Worm (Caenorhabditis elegans) whole organism, L1 larva: ENCODE data around the gene F49F1.9.
"Not testable (repeated sequence)": the region's sequence is repeated elsewhere in the genome, so short reads cannot be mapped to it uniquely, and the experiment has no call there.

Source experiments
- C04F5.9 ChIP-seq: sonication (generic microtip); optimal IDR thresholded peaks from 2 replicates; lab custom pipeline; 2016; ENCODE audit warnings: missing genetic modification characterization, missing compliant biosample characterization
- C34B4.2 ChIP-seq: sonication (generic microtip); optimal IDR thresholded peaks from 2 replicates; lab custom pipeline; 2017; ENCODE audit warnings: mild to moderate bottlenecking, missing genetic modification characterization, missing compliant biosample characterization
- Y116A8C.19 ChIP-seq: sonication (generic microtip); optimal IDR thresholded peaks from 2 replicates; lab custom pipeline; 2016; ENCODE audit warnings: missing compliant biosample characterization, missing genetic modification characterization, borderline replicate concordance
- aha-1 ChIP-seq: fragments of 150-350 bp; optimal IDR thresholded peaks from 2 replicates; lab custom pipeline; 2014; ENCODE audit warnings: missing biosample characterization, missing genetic modification characterization
- ama-1 ChIP-seq: fragments of 150-350 bp; optimal IDR thresholded peaks from 2 replicates; lab custom pipeline; 2014
- ceh-8 ChIP-seq: fragments of 200-800 bp; sonication (Bioruptor generic); optimal IDR thresholded peaks from 2 replicates; lab custom pipeline; 2018; ENCODE audit warnings: mild to moderate bottlenecking, missing genetic modification characterization, moderate library complexity, missing compliant biosample characterization
- ceh-82 ChIP-seq, 3 experiments: fragments of 150-350 bp in 1 of 3; sonication (generic microtip) in 2 of 3; optimal IDR thresholded peaks; 2 replicates each; lab custom pipeline; 2014 to 2017; ENCODE audit warnings: missing biosample characterization in 3 of 3, missing genetic modification characterization in 3 of 3
- ceh-88 ChIP-seq: fragments of 200-800 bp; sonication (Bioruptor generic); IDR thresholded peaks from 2 replicates; pipeline ENCODE4 v1.3.6; 2022; ENCODE audit warnings: missing genetic modification characterization, missing compliant biosample characterization
- ceh-90 ChIP-seq: sonication (generic microtip); optimal IDR thresholded peaks from 2 replicates; lab custom pipeline; 2016; ENCODE audit warnings: missing genetic modification characterization, missing compliant biosample characterization
- dpl-1 ChIP-seq, 3 experiments: fragments of 150-350 bp in 2 of 3; sonication (generic microtip) in 1 of 3; optimal IDR thresholded peaks; 2 replicates each; lab custom pipeline; 2014 to 2017; ENCODE audit warnings: missing biosample characterization in 3 of 3, missing genetic modification characterization in 3 of 3, missing genetic modification reagents in 3 of 3
- dsc-1 ChIP-seq: sonication (generic microtip); optimal IDR thresholded peaks from 2 replicates; lab custom pipeline; 2016; ENCODE audit warnings: mild to moderate bottlenecking, missing genetic modification characterization, missing compliant biosample characterization
- efl-1 ChIP-seq, 4 experiments: fragments of 150-350 bp; optimal IDR thresholded peaks in 3 of 4; peaks in 1 of 4; 1 replicate in 1 of 4; 2 replicates in 3 of 4; lab custom pipeline; 2014; ENCODE audit warnings: missing biosample characterization in 2 of 4, missing genetic modification characterization in 2 of 4, missing genetic modification reagents in 2 of 4
- efl-3 ChIP-seq: fragments of 200-800 bp; sonication (Bioruptor generic); optimal IDR thresholded peaks from 2 replicates; lab custom pipeline; 2018; ENCODE audit warnings: mild to moderate bottlenecking, missing genetic modification characterization, missing compliant biosample characterization
- elt-2 ChIP-seq: sonication (generic microtip); optimal IDR thresholded peaks from 2 replicates; lab custom pipeline; 2016; ENCODE audit warnings: missing genetic modification characterization, mild to moderate bottlenecking, inconsistent platforms, missing compliant biosample characterization, missing genetic modification reagents
- ets-5 ChIP-seq: fragments of 200-800 bp; sonication (Bioruptor generic); IDR thresholded peaks from 2 replicates; pipeline ENCODE4 v1.3.6; 2022; ENCODE audit warnings: missing genetic modification characterization, missing compliant biosample characterization
- fkh-10 ChIP-seq: sonication (generic microtip); optimal IDR thresholded peaks from 2 replicates; lab custom pipeline; 2017; ENCODE audit warnings: missing biosample characterization, missing genetic modification reagents, missing genetic modification characterization
- fkh-4 ChIP-seq: sonication (generic microtip); optimal IDR thresholded peaks from 2 replicates; lab custom pipeline; 2016; ENCODE audit warnings: missing compliant biosample characterization, missing genetic modification characterization, borderline replicate concordance
- hpl-2 ChIP-seq: fragments of 150-350 bp; optimal IDR thresholded peaks from 2 replicates; lab custom pipeline; 2014; ENCODE audit warnings: missing biosample characterization, missing genetic modification reagents, missing genetic modification characterization
- irx-1 ChIP-seq: sonication (generic microtip); optimal IDR thresholded peaks from 2 replicates; lab custom pipeline; 2016; ENCODE audit warnings: missing genetic modification characterization, missing compliant biosample characterization
- jun-1 ChIP-seq: fragments of 150-350 bp; optimal IDR thresholded peaks from 2 replicates; lab custom pipeline; 2014; ENCODE audit warnings: missing biosample characterization, missing genetic modification reagents, missing genetic modification characterization
- lin-13 ChIP-seq: fragments of 150-350 bp; optimal IDR thresholded peaks from 2 replicates; lab custom pipeline; 2014; ENCODE audit warnings: missing biosample characterization, missing genetic modification reagents, missing genetic modification characterization
- lin-14 ChIP-seq: fragments of 200-800 bp; sonication (Bioruptor generic); optimal IDR thresholded peaks from 2 replicates; lab custom pipeline; 2018; ENCODE audit warnings: mild to moderate bottlenecking, missing genetic modification characterization, moderate library complexity, missing compliant biosample characterization
- lin-35 ChIP-seq, 2 experiments: fragments of 150-350 bp; optimal IDR thresholded peaks; 2 replicates each; lab custom pipeline; 2014; ENCODE audit warnings: missing biosample characterization in 2 of 2, missing genetic modification characterization in 2 of 2, missing genetic modification reagents in 2 of 2
- lin-39 ChIP-seq: fragments of 150-350 bp; optimal IDR thresholded peaks from 2 replicates; lab custom pipeline; 2014; ENCODE audit warnings: missing biosample characterization, missing genetic modification reagents, missing genetic modification characterization
- lir-3 ChIP-seq: sonication (generic microtip); optimal IDR thresholded peaks from 2 replicates; lab custom pipeline; 2016; ENCODE audit warnings: mild to moderate bottlenecking, missing genetic modification characterization, moderate library complexity, missing compliant biosample characterization; ENCODE audit not compliant: poor library complexity
- lsy-2 ChIP-seq, 2 experiments: fragments of 150-350 bp; optimal IDR thresholded peaks; 2 replicates each; lab custom pipeline; 2014; ENCODE audit warnings: missing biosample characterization in 2 of 2, missing genetic modification characterization in 2 of 2
- mab-9 ChIP-seq: fragments of 200-800 bp; sonication (Bioruptor generic); IDR thresholded peaks from 2 replicates; pipeline ENCODE4 v1.3.6; 2022; ENCODE audit warnings: missing genetic modification reagents, missing genetic modification characterization, missing compliant biosample characterization
- mdl-1 ChIP-seq, 2 experiments: fragments of 150-350 bp; optimal IDR thresholded peaks; 2 replicates each; lab custom pipeline; 2014 to 2017; ENCODE audit warnings: missing biosample characterization in 2 of 2, missing genetic modification characterization in 2 of 2, inconsistent platforms in 1 of 2
- mef-2 ChIP-seq: fragments of 150-350 bp; optimal IDR thresholded peaks from 2 replicates; lab custom pipeline; 2014; ENCODE audit warnings: missing biosample characterization, missing genetic modification characterization
- nhr-28 ChIP-seq: fragments of 150-350 bp; optimal IDR thresholded peaks from 2 replicates; lab custom pipeline; 2014; ENCODE audit warnings: missing biosample characterization, missing genetic modification characterization
- nhr-47 ChIP-seq: sonication (generic microtip); optimal IDR thresholded peaks from 2 replicates; lab custom pipeline; 2016; ENCODE audit warnings: mild to moderate bottlenecking, missing genetic modification characterization, moderate library complexity, missing compliant biosample characterization
- nhr-71 ChIP-seq: sonication (generic microtip); optimal IDR thresholded peaks from 2 replicates; lab custom pipeline; 2016; ENCODE audit warnings: mild to moderate bottlenecking, missing genetic modification characterization, moderate library complexity, missing compliant biosample characterization
- nhr-77 ChIP-seq: fragments of 150-350 bp; optimal IDR thresholded peaks from 2 replicates; lab custom pipeline; 2014; ENCODE audit warnings: missing biosample characterization, missing genetic modification characterization
- nhr-90 ChIP-seq: sonication (generic microtip); optimal IDR thresholded peaks from 2 replicates; lab custom pipeline; 2016; ENCODE audit warnings: mild to moderate bottlenecking, missing genetic modification characterization, missing compliant biosample characterization; ENCODE audit not compliant: poor library complexity
- pqm-1 ChIP-seq: sonication (generic microtip); optimal IDR thresholded peaks from 3 replicates; lab custom pipeline; 2017; ENCODE audit warnings: missing biosample characterization, missing genetic modification characterization
- rnt-1 ChIP-seq: sonication (generic microtip); optimal IDR thresholded peaks from 2 replicates; lab custom pipeline; 2016; ENCODE audit warnings: mild to moderate bottlenecking, missing genetic modification characterization, moderate library complexity, missing compliant biosample characterization
- snu-23 ChIP-seq: sonication (generic microtip); optimal IDR thresholded peaks from 2 replicates; lab custom pipeline; 2016; ENCODE audit warnings: missing genetic modification characterization, missing compliant biosample characterization
- sptf-1 ChIP-seq: fragments of 150-350 bp; optimal IDR thresholded peaks from 2 replicates; lab custom pipeline; 2014; ENCODE audit warnings: missing biosample characterization, missing genetic modification characterization
- zag-1 ChIP-seq: fragments of 150-350 bp; optimal IDR thresholded peaks from 2 replicates; lab custom pipeline; 2014; ENCODE audit warnings: missing biosample characterization, missing genetic modification characterization
- zip-4 ChIP-seq: fragments of 200-800 bp; sonication (Bioruptor generic); optimal IDR thresholded peaks from 2 replicates; lab custom pipeline; 2018; ENCODE audit warnings: mild to moderate bottlenecking, missing genetic modification characterization, moderate library complexity, missing compliant biosample characterization
- ztf-11 ChIP-seq, 2 experiments: sonication (generic microtip); optimal IDR thresholded peaks; 2 replicates each; lab custom pipeline; 2016 to 2017; ENCODE audit warnings: missing genetic modification characterization in 2 of 2, missing biosample characterization in 1 of 2, missing compliant biosample characterization in 1 of 2

Gene F49F1.9

ce11 chrIV:4144784-4145183 is 7.4 kb upstream of the F49F1.9 start, which contains the start of gene R07C12.3:
R07C12.3 (plus strand) TSS chrIV:4145084.
- TF ChIP-seq efl-1 (optimal IDR thresholded peaks at IDR 0.05; lab: Kevin White, UChicago) (no peak), efl-1 (GFP tag; optimal IDR thresholded peaks at IDR 0.05 in 1 of 2; lab: Kevin White, UChicago) (no peak), ama-1 (lab: Kevin White, UChicago) (no peak), mab-9 (no peak), hpl-2 (GFP tag; lab: Kevin White, UChicago) (no peak), pqm-1 (no peak), nhr-71 (tag; lab: Kevin White, UChicago) (no peak), lin-39 (tag; lab: Kevin White, UChicago) (no peak), fkh-4 (tag; lab: Kevin White, UChicago) (no peak), irx-1 (tag; lab: Kevin White, UChicago) (no peak), lsy-2 (tag; optimal IDR thresholded peaks at IDR 0.05; lab: Kevin White, UChicago) (no peak), lin-14 (GFP tag; lab: Kevin White, UChicago) (no peak), ets-5 (GFP tag; lab: Robert Waterston, UW) (no peak), lir-3 (tag; lab: Kevin White, UChicago) (no peak), ceh-90 (no peak), Y116A8C.19 (tag; lab: Kevin White, UChicago) (no peak), aha-1 (tag; lab: Kevin White, UChicago) (no peak), dsc-1 (tag; lab: Kevin White, UChicago) (no peak), efl-3 (GFP tag; lab: Kevin White, UChicago) (no peak), sptf-1 (no peak)

- not testable (repeated sequence) for TF ChIP-seq nhr-47 (tag; lab: Kevin White, UChicago); lin-13 (GFP tag; lab: Kevin White, UChicago); mef-2 (tag; lab: Kevin White, UChicago)
These were observed 5.6 kb upstream of the F49F1.9 start, which contains the start of gene F49F1.12 for ce11 chrIV:4142986-4143385. F49F1.12 (minus strand) TSS chrIV:4143086.

ce11 chrIV:4141311-4141710 is 3.9 kb upstream of the F49F1.9 start, which contains the start of gene F49F1.11:
F49F1.11 (minus strand) TSS chrIV:4141411.
- TF ChIP-seq rnt-1 (tag; lab: Kevin White, UChicago) (no peak), zip-4 (GFP tag; lab: Kevin White, UChicago) (no peak), nhr-28 (tag; lab: Kevin White, UChicago) (no peak), ets-5 (GFP tag; lab: Robert Waterston, UW) (no peak), efl-1 (optimal IDR thresholded peaks at IDR 0.05; lab: Kevin White, UChicago) (no peak), efl-1 (GFP tag; optimal IDR thresholded peaks at IDR 0.05 in 1 of 2; lab: Kevin White, UChicago) (no peak), lin-35 (GFP tag; optimal IDR thresholded peaks at IDR 0.05; lab: Kevin White, UChicago) (no peak), dpl-1 (GFP tag; optimal IDR thresholded peaks at IDR 0.05; lab: Kevin White, UChicago) (no peak), nhr-90 (no peak), mab-9 (no peak), irx-1 (tag; lab: Kevin White, UChicago) (no peak), nhr-71 (tag; lab: Kevin White, UChicago) (no peak), zag-1 (no peak), ceh-88 (GFP tag; lab: Robert Waterston, UW) (no peak), snu-23 (no peak), ztf-11 (tag; optimal IDR thresholded peaks at IDR 0.05; lab: Kevin White, UChicago) (no peak), ama-1 (lab: Kevin White, UChicago) (no peak)

- TF ChIP-seq efl-3 (GFP tag; lab: Kevin White, UChicago) (no peak), ceh-8 (GFP tag; lab: Kevin White, UChicago) (no peak), fkh-10 (GFP tag; lab: Kevin White, UChicago) (no peak), lin-35 (GFP tag; optimal IDR thresholded peaks at IDR 0.05; lab: Kevin White, UChicago) (no peak), ceh-82 (tag; optimal IDR thresholded peaks at IDR 0.05; lab: Kevin White, UChicago) (no peak), nhr-77 (tag; lab: Kevin White, UChicago) (no peak), elt-2 (no peak), C34B4.2 (no peak), jun-1 (tag; lab: Kevin White, UChicago) (no peak), mdl-1 (tag; optimal IDR thresholded peaks at IDR 0.05; lab: Kevin White, UChicago) (no peak), C04F5.9 (tag; lab: Kevin White, UChicago) (no peak), sptf-1 (no peak), rnt-1 (tag; lab: Kevin White, UChicago) (no peak)
These were observed 2.9 kb upstream of the F49F1.9 start, which contains the start of gene F49F1.18 for ce11 chrIV:4140265-4140664. F49F1.18 (minus strand) TSS chrIV:4140365.
